Worm (Caenorhabditis elegans): ENCODE data around the gene C50B6.1.

DNA sequence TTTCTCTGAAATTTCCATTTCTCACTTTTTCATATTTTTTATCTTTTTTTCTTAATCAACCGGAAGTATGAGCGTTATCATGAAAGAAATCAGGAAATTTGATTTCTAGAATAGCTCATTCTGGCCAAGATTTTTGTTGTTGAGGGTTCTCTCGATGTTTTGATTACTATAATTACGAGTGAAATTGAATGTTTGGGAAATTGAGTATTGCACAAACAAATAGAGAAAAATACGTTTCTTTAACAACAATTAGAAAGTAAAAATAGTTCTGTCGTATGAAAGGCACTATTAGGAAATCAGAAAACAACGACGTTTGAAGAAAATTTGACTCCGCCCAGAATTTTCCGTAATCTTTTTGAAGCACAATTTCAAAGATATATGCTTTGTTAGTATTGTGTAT lies 9.3 kb upstream of the C50B6.1 start:
- TF ChIP-seq F49E8.2 (tag; optimal IDR thresholded peaks at IDR 0.05; ENCODE audit: insufficient read depth), result no peak
- TF ChIP-seq unc-62 (GFP tag; optimal IDR thresholded peaks at IDR 0.05), result no peak
- no peak for TF ChIP-seq unc-130 (GFP tag; optimal IDR thresholded peaks at IDR 0.05)
- no peak for TF ChIP-seq ceh-91 (GFP tag; IDR thresholded peaks at IDR 0.05)
- no peak for TF ChIP-seq ztf-18 (tag; optimal IDR thresholded peaks at IDR 0.05)
- no peak for TF ChIP-seq hlh-26 (GFP tag; conservative IDR thresholded peaks at IDR 0.05)
- no peak for TF ChIP-seq ama-1 (optimal IDR thresholded peaks at IDR 0.05)
- no peak for TF ChIP-seq ama-1 (GFP tag; optimal IDR thresholded peaks at IDR 0.05)
- no peak for TF ChIP-seq hrde-1 (tag; optimal IDR thresholded peaks at IDR 0.05; ENCODE audit: borderline replicate concordance)
- TF ChIP-seq sptf-2 (GFP tag; optimal IDR thresholded peaks at IDR 0.05), result no peak

Measured in whole organism, young adult.